Fruit fly (Drosophila melanogaster) whole organism, prepupa: ENCODE measurements around the gene CG9521.

Experiments
- Ets21C ChIP-seq: fragments of 200-800 bp; sonication (Bioruptor generic); optimal IDR thresholded peaks from 3 replicates; lab custom pipeline; 2016; ENCODE audit warnings: missing biosample characterization, missing genetic modification characterization
- Hr4 ChIP-seq: fragments of 200-800 bp; sonication (Bioruptor generic); optimal IDR thresholded peaks from 3 replicates; lab custom pipeline; 2016; ENCODE audit warnings: missing biosample characterization, missing genetic modification characterization
- dac ChIP-seq: fragments of 200-800 bp; sonication (Bioruptor generic); optimal IDR thresholded peaks from 2 replicates; lab custom pipeline; 2017; ENCODE audit warnings: missing biosample characterization, mild to moderate bottlenecking, missing genetic modification characterization

- TF ChIP-seq Ets21C (GFP tag; lab: Kevin White, UChicago) (no peak), Hr4 (GFP tag; lab: Kevin White, UChicago) (no peak), dac (GFP tag; lab: Kevin White, UChicago) (no peak)
These were observed 27.0 kb downstream of the CG9521 start, which contains the start of gene rut for dm6 chrX:14825922-14826617.
